Worm (Caenorhabditis elegans): ENCODE results near the gene sod-4.

ce11 chrIII:9488027-9488426 lies 12.1 kb downstream of the sod-4 start:
- no peak for TF ChIP-seq ceh-39 (tag; optimal IDR thresholded peaks at IDR 0.05)
- TF ChIP-seq pha-4 (tag; optimal IDR thresholded peaks at IDR 0.05) = no peak
- no peak for TF ChIP-seq elt-1 (tag; optimal IDR thresholded peaks at IDR 0.05; ENCODE audit: borderline replicate concordance, insufficient read depth)

Data from whole organism, mixed stage, embryonic.